Fruit fly (Drosophila melanogaster) Kc167 (cell line): ENCODE measurements around the gene CG2767.
"Not testable (repeated sequence)": the region's sequence is repeated elsewhere in the genome, so short reads cannot be mapped to it uniquely, and the experiment has no call there.

Experiments used
- Myc ChIP-seq: fragments of >200 bp; optimal IDR thresholded peaks from 2 replicates; lab custom pipeline; 2017; ENCODE audit warnings: missing external identifiers
- h ChIP-seq: fragments of >200 bp; optimal IDR thresholded peaks from 3 replicates; lab custom pipeline; 2018; ENCODE audit warnings: missing external identifiers
- psq ChIP-seq: fragments of >200 bp; optimal IDR thresholded peaks from 2 replicates; lab custom pipeline; 2017; ENCODE audit warnings: missing external identifiers

DNA sequence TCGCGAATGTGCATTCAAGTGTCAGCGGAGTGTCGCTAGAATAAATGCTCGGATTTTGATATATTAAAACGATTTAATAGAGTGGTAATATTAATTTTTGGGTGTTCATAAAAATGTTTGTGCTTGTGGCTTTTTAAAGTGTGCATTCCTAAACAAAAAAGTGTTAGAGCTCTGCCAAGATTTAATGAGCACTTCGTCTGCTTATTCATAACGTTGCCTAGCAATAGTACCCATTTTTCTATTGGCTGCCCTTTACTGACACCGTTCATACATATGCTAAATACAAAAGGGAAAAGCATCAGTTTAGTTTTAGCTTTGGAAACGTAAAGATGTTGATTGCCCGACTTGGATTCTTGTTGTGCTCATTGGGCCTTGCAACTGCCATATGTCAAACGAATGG, 41.5 kb upstream of the CG2767 start, which contains the start of gene CG43061:
- not testable (repeated sequence) for TF ChIP-seq h; psq (lab: Kevin White, UChicago); Myc
